Fruit fly (Drosophila melanogaster): ENCODE data around the gene sina.

The sina gene

DNA sequence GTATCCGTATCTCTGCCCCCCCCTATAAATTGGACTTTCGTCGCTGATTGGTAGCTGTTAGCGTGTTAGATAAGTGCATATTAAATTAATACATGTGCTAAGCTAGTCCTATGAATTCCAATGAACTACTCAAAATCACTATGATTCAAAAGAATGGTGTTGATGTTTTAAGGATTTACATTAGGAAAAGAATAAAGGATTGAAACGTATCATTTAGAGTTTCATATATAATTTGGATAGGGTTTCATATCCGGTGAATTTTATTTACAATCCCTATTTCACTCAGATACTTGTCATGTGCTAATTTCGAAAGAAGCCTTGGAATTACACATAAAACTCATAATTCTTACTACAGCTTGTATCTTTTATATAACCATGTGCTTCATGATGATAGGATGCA is 6.8 kb downstream of the sina start, which contains the start of gene CG13029:
CG13029 (plus strand) TSS at position 301 of the 400 bp plus-strand sequence.
- TF ChIP-seq CG8478 (optimal IDR thresholded peaks at IDR 0.05) (no peak), EcR (GFP tag; optimal IDR thresholded peaks at IDR 0.05) (no peak), usp (GFP tag; optimal IDR thresholded peaks at IDR 0.05) (no peak), pan (optimal IDR thresholded peaks at IDR 0.05) (no peak), Dll (optimal IDR thresholded peaks at IDR 0.05) (no peak), psq (optimal IDR thresholded peaks at IDR 0.05) (no peak)

- TF ChIP-seq psq (optimal IDR thresholded peaks at IDR 0.05): no peak
- TF ChIP-seq pan (optimal IDR thresholded peaks at IDR 0.05): no peak
- no peak for TF ChIP-seq Dll (optimal IDR thresholded peaks at IDR 0.05)
- TF ChIP-seq usp (GFP tag; optimal IDR thresholded peaks at IDR 0.05): no peak
- TF ChIP-seq CG8478 (optimal IDR thresholded peaks at IDR 0.05): no peak
- no peak for TF ChIP-seq EcR (GFP tag; optimal IDR thresholded peaks at IDR 0.05)
Measured at dm6 chr3L:16860879-16861278, 7.3 kb downstream of the sina start.

DNA sequence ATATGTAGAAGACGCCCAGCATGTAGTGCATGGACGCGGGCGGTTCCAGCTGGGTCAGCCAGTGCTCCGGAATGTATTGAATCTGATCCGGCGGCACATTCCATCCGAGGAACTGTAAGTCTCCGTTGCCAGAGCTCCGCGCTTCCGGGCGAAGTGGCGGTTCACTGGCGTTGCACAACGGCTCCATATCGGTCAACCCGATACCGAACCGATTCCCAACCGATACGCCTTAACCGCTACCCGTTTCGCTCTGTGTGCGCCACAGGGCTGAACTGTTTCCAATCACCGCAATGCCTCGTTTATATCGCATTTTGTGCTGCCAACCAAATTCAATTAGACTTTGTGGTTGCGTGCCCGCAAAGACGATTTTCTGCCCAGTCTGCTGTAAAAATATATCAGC is 8.7 kb downstream of the sina start, which contains the start of gene Rh4:
Rh4 (minus strand) TSS at position 234 of the 400 bp plus-strand sequence.
- TF ChIP-seq usp (GFP tag; optimal IDR thresholded peaks at IDR 0.05) (no peak), CG8478 (optimal IDR thresholded peaks at IDR 0.05) (no peak), psq (optimal IDR thresholded peaks at IDR 0.05) (no peak), Dll (optimal IDR thresholded peaks at IDR 0.05) (no peak), EcR (GFP tag; optimal IDR thresholded peaks at IDR 0.05) (no peak), pan (optimal IDR thresholded peaks at IDR 0.05) (no peak)

DNA sequence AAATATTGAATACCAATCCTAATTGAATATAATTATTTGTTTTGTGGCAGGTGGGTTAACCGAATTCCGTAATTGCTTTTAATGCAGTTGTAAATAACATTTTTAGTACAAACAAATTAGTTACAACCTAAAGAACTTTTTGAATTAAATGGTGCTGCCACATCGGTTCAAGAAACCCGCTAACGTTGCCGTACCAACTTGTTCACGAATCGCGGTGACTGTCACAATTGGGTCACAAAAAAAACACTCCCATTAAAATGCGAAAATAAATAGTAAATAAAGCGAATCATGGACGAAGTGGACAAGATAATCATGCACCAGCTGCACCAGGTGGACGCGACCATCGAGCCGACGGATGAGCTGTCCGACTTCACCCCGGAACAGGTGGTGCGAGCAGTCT is 9.4 kb downstream of the sina start, which contains the start of gene CG9951:
CG9951 (plus strand) TSS at position 207 of the 400 bp plus-strand sequence.
- TF ChIP-seq CG8478 (optimal IDR thresholded peaks at IDR 0.05) (no peak), psq (optimal IDR thresholded peaks at IDR 0.05) (no peak), EcR (GFP tag; optimal IDR thresholded peaks at IDR 0.05) (no peak), Dll (optimal IDR thresholded peaks at IDR 0.05) (no peak), pan (optimal IDR thresholded peaks at IDR 0.05) (no peak), usp (GFP tag; optimal IDR thresholded peaks at IDR 0.05) (no peak)

- TF ChIP-seq CG8478 (optimal IDR thresholded peaks at IDR 0.05) (no peak), psq (optimal IDR thresholded peaks at IDR 0.05) (no peak), usp (GFP tag; optimal IDR thresholded peaks at IDR 0.05) (no peak), pan (optimal IDR thresholded peaks at IDR 0.05) (no peak), Dll (optimal IDR thresholded peaks at IDR 0.05) (no peak), EcR (GFP tag; optimal IDR thresholded peaks at IDR 0.05) (no peak)
Measured at dm6 chr3L:16865123-16865831, 11.7 kb downstream of the sina start, which contains the start of gene Lmpt. Gene Lmpt, plus strand, starts transcription at chr3L:16865295.

DNA sequence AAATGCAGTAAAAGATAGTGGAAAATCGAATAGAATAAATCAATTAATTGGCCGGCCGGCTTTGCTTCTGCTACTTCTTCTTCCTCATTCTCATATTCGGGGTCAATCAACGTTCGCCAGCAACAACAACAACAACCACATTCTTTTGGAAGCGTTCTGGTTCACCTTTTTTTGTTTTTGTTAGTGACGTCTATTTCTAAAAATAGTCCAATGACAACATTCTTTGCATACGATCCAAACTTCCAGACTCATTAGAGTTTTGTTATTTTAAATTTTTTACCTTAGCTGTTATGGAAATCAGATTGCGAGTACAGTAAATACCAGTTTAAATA is 12.2 kb downstream of the sina start:
- TF ChIP-seq EcR (GFP tag; optimal IDR thresholded peaks at IDR 0.05): no peak
- TF ChIP-seq usp (GFP tag; optimal IDR thresholded peaks at IDR 0.05): no peak
- TF ChIP-seq Dll (optimal IDR thresholded peaks at IDR 0.05): no peak
- no peak for TF ChIP-seq psq (optimal IDR thresholded peaks at IDR 0.05)
- TF ChIP-seq CG8478 (optimal IDR thresholded peaks at IDR 0.05): no peak
- TF ChIP-seq pan (optimal IDR thresholded peaks at IDR 0.05): no peak

- TF ChIP-seq psq (optimal IDR thresholded peaks at IDR 0.05): no peak
- no peak for TF ChIP-seq EcR (GFP tag; optimal IDR thresholded peaks at IDR 0.05)
- TF ChIP-seq Dll (optimal IDR thresholded peaks at IDR 0.05): no peak
- no peak for TF ChIP-seq CG8478 (optimal IDR thresholded peaks at IDR 0.05)
- TF ChIP-seq usp (GFP tag; optimal IDR thresholded peaks at IDR 0.05): no peak
Measured at dm6 chr3L:16867190-16867589, 13.6 kb downstream of the sina start.

DNA sequence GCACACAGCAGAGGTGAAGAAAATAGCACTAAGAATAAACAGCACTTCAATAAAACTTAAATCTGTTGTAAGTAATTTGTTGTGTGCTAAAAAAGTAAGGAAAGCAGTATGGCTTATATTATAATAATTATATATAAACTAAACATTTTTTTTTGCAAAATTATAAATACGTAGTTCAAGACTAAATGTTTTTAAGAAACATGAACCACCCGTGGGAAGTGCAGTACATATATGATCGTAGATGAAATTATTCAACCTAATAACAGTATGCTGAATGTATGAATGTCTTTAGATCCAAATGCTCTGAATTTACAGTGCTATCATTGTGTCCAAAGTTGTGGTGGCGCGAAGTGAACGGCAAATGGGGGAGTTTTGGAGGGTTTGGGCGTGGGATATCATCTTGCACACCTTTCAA is 17.2 kb downstream of the sina start:
- TF ChIP-seq usp (GFP tag; optimal IDR thresholded peaks at IDR 0.05) (no peak), EcR (GFP tag; optimal IDR thresholded peaks at IDR 0.05) (no peak), psq (optimal IDR thresholded peaks at IDR 0.05) (no peak), pan (optimal IDR thresholded peaks at IDR 0.05) (no peak), CG8478 (optimal IDR thresholded peaks at IDR 0.05) (no peak)

DNA sequence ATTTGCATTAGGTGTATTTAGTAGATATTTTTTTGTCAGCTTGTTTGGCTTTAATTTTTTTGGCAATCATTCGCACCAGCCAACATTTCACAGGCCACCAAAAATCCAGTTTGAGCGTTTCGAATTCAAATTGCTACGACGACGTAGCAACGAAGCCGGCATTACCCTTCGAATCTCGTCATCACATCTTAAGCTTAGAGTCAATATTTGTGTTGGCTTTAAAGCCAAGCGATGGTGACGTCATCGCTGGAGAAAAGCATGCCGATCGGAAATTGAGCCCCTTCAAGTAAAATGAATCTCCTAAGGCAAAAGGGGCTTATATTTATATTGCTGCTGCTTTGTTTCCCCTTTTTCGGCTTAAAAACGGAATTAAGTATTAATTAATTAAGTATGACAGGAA is 18.1 kb downstream of the sina start:
- TF ChIP-seq psq (optimal IDR thresholded peaks at IDR 0.05): no peak
- no peak for TF ChIP-seq Dll (optimal IDR thresholded peaks at IDR 0.05)
- no peak for TF ChIP-seq pan (optimal IDR thresholded peaks at IDR 0.05)
- TF ChIP-seq usp (GFP tag; optimal IDR thresholded peaks at IDR 0.05): no peak
- no peak for TF ChIP-seq EcR (GFP tag; optimal IDR thresholded peaks at IDR 0.05)
- no peak for TF ChIP-seq CG8478 (optimal IDR thresholded peaks at IDR 0.05)

DNA sequence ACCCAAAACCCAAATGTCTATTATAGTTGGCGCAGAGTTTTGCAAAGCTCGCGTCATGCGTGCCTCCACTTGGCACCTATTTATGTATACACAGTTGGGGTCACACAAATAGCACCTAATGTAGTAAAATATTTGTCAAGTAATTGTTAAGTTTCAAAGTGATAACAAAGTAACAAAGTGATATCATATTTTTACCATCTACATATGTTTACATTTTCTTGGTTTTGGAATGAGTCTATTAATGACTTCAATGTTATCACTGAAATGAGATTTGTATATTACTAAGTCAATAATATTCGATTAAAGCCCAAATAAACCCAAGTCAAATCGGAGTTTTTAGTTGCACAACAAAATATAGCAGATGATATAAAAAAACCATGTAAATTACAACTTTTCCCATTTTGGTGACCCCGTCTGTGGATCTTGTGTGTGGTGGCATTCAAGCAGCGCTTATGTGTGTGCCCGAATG is 19.0 kb downstream of the sina start:
- no peak for TF ChIP-seq pan (optimal IDR thresholded peaks at IDR 0.05)
- TF ChIP-seq usp (GFP tag; optimal IDR thresholded peaks at IDR 0.05): no peak
- no peak for TF ChIP-seq psq (optimal IDR thresholded peaks at IDR 0.05)
- TF ChIP-seq EcR (GFP tag; optimal IDR thresholded peaks at IDR 0.05): no peak
- TF ChIP-seq CG8478 (optimal IDR thresholded peaks at IDR 0.05): no peak
- no peak for TF ChIP-seq Dll (optimal IDR thresholded peaks at IDR 0.05)

- TF ChIP-seq Dll (optimal IDR thresholded peaks at IDR 0.05) (no peak), pan (optimal IDR thresholded peaks at IDR 0.05) (no peak)
Measured at dm6 chr3L:16873127-16873543, 19.6 kb downstream of the sina start.

DNA sequence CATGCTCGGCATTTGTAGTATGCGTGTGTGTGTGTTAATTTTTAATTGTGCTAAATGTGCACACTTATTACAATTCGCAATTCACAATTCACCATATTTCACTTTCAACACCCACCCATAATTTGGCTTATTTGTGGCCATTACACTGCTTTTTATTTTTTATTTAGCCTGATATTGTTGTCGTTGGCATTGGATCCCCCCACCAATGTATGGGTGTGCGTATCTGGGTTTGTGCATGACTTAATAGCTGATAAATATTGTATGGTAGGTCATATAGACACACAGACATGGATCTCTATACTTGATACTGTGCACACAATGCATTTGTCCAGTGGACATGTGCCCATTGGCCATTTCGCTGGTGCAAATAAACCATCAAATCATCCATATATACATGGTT is 20.1 kb downstream of the sina start:
- TF ChIP-seq EcR (GFP tag; optimal IDR thresholded peaks at IDR 0.05): no peak
- TF ChIP-seq psq (optimal IDR thresholded peaks at IDR 0.05): no peak
- TF ChIP-seq Dll (optimal IDR thresholded peaks at IDR 0.05): no peak
- no peak for TF ChIP-seq usp (GFP tag; optimal IDR thresholded peaks at IDR 0.05)
- TF ChIP-seq CG8478 (optimal IDR thresholded peaks at IDR 0.05): no peak
- no peak for TF ChIP-seq pan (optimal IDR thresholded peaks at IDR 0.05)

DNA sequence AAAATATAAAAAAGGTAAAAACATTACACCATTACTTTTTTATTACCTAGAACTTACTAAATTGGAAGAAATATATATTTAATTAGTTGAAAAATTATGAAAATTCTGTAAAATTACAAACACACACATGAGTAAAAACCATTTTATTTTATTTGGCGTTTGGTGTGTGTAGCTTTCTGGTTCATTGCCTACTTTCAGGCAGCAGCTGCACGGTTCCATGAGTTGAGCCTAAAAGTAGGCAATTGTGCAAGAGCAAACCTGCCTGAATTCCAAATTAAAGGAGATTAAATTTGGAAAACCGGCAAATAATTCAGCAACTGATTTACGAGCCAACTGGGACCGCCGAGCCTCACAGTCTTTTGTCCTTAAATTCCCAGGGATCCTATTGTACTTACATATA is 21.9 kb downstream of the sina start:
- TF ChIP-seq usp (GFP tag; optimal IDR thresholded peaks at IDR 0.05): no peak
- no peak for TF ChIP-seq CG8478 (optimal IDR thresholded peaks at IDR 0.05)
- TF ChIP-seq EcR (GFP tag; optimal IDR thresholded peaks at IDR 0.05): no peak
- no peak for TF ChIP-seq Dll (optimal IDR thresholded peaks at IDR 0.05)
- no peak for TF ChIP-seq pan (optimal IDR thresholded peaks at IDR 0.05)
- TF ChIP-seq psq (optimal IDR thresholded peaks at IDR 0.05): no peak
